Fruit fly (Drosophila melanogaster): ENCODE data around the gene Atac1.

Gene Atac1

DNA sequence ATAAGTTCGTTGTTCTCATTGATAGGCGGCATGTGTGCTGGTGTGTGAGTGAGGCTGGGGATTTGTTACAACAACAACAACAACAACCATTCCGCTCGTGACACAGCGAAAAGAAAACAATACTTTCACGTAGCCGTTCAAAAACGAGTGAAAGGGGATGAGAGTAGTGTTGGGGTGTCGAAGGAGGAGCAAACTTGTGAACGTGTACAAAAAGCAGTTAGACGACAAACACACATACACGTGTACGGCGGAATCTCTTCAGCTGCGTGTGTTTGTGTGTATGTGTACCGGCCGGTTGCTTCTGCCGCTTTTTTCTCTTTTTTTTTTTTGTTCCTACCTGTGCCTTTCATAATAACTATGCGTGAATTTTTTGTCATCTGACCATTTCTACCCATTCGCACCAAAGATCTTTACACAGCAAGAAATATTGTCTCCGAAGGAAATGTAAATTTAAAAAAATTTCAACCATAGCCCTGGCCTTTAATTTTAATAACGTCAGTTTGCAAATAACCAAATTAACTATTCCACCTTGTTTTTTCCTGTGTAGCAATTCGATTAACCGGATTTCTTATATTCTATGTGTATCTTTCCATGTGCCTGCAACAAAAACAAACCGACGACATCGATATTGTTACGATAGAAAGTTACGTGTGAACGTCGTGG, 37.9 kb downstream of the Atac1 start (continued):
- no peak for TF ChIP-seq h (optimal IDR thresholded peaks at IDR 0.05)
- no peak for TF ChIP-seq GATAe (GFP tag; conservative IDR thresholded peaks at IDR 0.05)
- TF ChIP-seq chinmo (GFP tag; IDR thresholded peaks at IDR 0.05; ENCODE audit: partially characterized antibody): 0 out of 4 replicates have a peak, but pooled peaks have one; percentile 18
- peak; percentile 5 for TF ChIP-seq Ravus (GFP tag; IDR thresholded peaks at IDR 0.05)
- TF ChIP-seq twi (tag; optimal IDR thresholded peaks at IDR 0.05): no peak
- TF ChIP-seq CG16779 (GFP tag; IDR thresholded peaks at IDR 0.05): peak; percentile 76
- TF ChIP-seq CG1024 (GFP tag; IDR thresholded peaks at IDR 0.05): no peak; the same call in none of the 2 replicates
- TF ChIP-seq CG9215 (GFP tag; IDR thresholded peaks at IDR 0.05): no peak
- TF ChIP-seq Atf6 (GFP tag; IDR thresholded peaks at IDR 0.05): peak; percentile 74
- peak; percentile 41 for TF ChIP-seq CG10431 (GFP tag; optimal IDR thresholded peaks at IDR 0.05)
- no peak for TF ChIP-seq disco-r (GFP tag; optimal IDR thresholded peaks at IDR 0.05)
- TF ChIP-seq CG14667 (GFP tag; IDR thresholded peaks at IDR 0.05): no peak
- TF ChIP-seq Hey (tag; optimal IDR thresholded peaks at IDR 0.05): no peak
- peak; percentile 35 for TF ChIP-seq CG9876 (GFP tag; optimal IDR thresholded peaks at IDR 0.05)
- TF ChIP-seq danr (GFP tag; IDR thresholded peaks at IDR 0.05): 0 out of 2 replicates have a peak, but pooled peaks have one; percentile 30
- peak; percentile 34 for TF ChIP-seq CG16815 (GFP tag; optimal IDR thresholded peaks at IDR 0.05)
- TF ChIP-seq HLH54F (GFP tag; optimal IDR thresholded peaks at IDR 0.05): peak; percentile 41
- TF ChIP-seq Fer3 (tag; optimal IDR thresholded peaks at IDR 0.05): no peak
- TF ChIP-seq Meics (GFP tag; optimal IDR thresholded peaks at IDR 0.05): no peak
- TF ChIP-seq Sry-δ (GFP tag; optimal IDR thresholded peaks at IDR 0.05): peak; percentile 9
- peak; percentile 60 for TF ChIP-seq CG1602 (GFP tag; optimal IDR thresholded peaks at IDR 0.05)
- TF ChIP-seq trem (tag; optimal IDR thresholded peaks at IDR 0.05): peak; percentile 37
- TF ChIP-seq CG32767 (GFP tag; IDR thresholded peaks at IDR 0.05): no peak
- no peak; the same call in 1 of the 3 replicates for TF ChIP-seq tgo (GFP tag; IDR thresholded peaks at IDR 0.05)
- no peak for TF ChIP-seq inv (GFP tag; IDR thresholded peaks at IDR 0.05; ENCODE audit: partially characterized antibody)
- no peak for TF ChIP-seq tap (tag; optimal IDR thresholded peaks at IDR 0.05)
- peak; percentile 65 for TF ChIP-seq Camta (GFP tag; optimal IDR thresholded peaks at IDR 0.05)
- no peak for TF ChIP-seq Hr39 (optimal IDR thresholded peaks at IDR 0.05)
- peak; percentile 79 for TF ChIP-seq CG12391 (tag; optimal IDR thresholded peaks at IDR 0.05)
- peak; percentile 58 for TF ChIP-seq jumu (GFP tag; optimal IDR thresholded peaks at IDR 0.05)
- 0 out of 3 replicates have a peak, but pooled peaks have one; percentile 55 for TF ChIP-seq C15 (GFP tag; IDR thresholded peaks at IDR 0.05)
- TF ChIP-seq CG33213 (GFP tag; optimal IDR thresholded peaks at IDR 0.05): peak; percentile 42
- peak; percentile 27 for TF ChIP-seq CG12942 (GFP tag; optimal IDR thresholded peaks at IDR 0.05)
- peak; percentile 24 for TF ChIP-seq CG15514 (GFP tag; optimal IDR thresholded peaks at IDR 0.05)
- TF ChIP-seq gem (tag; optimal IDR thresholded peaks at IDR 0.05): peak; percentile 86
- no peak for TF ChIP-seq CG31224 (GFP tag; IDR thresholded peaks at IDR 0.05)
- TF ChIP-seq CG10979 (tag; optimal IDR thresholded peaks at IDR 0.05): peak; percentile 78
- peak; percentile 43 for TF ChIP-seq repo (GFP tag; optimal IDR thresholded peaks at IDR 0.05)
- no peak; the same call in 1 of the 2 replicates for TF ChIP-seq Rfx (GFP tag; IDR thresholded peaks at IDR 0.05)
- no peak; the same call in 1 of the 2 replicates for TF ChIP-seq ara (GFP tag; IDR thresholded peaks at IDR 0.05)
- no peak for TF ChIP-seq eve (GFP tag; optimal IDR thresholded peaks at IDR 0.05)
- peak; percentile 52 for TF ChIP-seq Max (GFP tag; optimal IDR thresholded peaks at IDR 0.05)
- peak; percentile 53 for TF ChIP-seq Six4 (GFP tag; optimal IDR thresholded peaks at IDR 0.05)
- TF ChIP-seq CG7357 (GFP tag; IDR thresholded peaks at IDR 0.05): no peak
- TF ChIP-seq NK7.1 (GFP tag; optimal IDR thresholded peaks at IDR 0.05): peak; percentile 33
- peak; percentile 63 for TF ChIP-seq Mad (GFP tag; optimal IDR thresholded peaks at IDR 0.05)
- TF ChIP-seq CG18619 (GFP tag; optimal IDR thresholded peaks at IDR 0.05): peak; percentile 50
- peak; percentile 1 for TF ChIP-seq CG7271 (tag; optimal IDR thresholded peaks at IDR 0.05)
- TF ChIP-seq sug (tag; optimal IDR thresholded peaks at IDR 0.05): no peak
- peak; percentile 80; the same call in 1 of the 2 replicates for TF ChIP-seq CG10366 (GFP tag; IDR thresholded peaks at IDR 0.05)
- peak; percentile 66 for TF ChIP-seq Mes4 (GFP tag; optimal IDR thresholded peaks at IDR 0.05)
